Fruit fly (Drosophila melanogaster) whole organism: ENCODE measurements around the gene alpha-Man-Ic.
"Not testable (repeated sequence)": the region's sequence is repeated elsewhere in the genome, so short reads cannot be mapped to it uniquely, and the experiment has no call there.

Experiments used
- CG8478 ChIP-seq: fragments of >200 bp; optimal IDR thresholded peaks from 2 replicates; lab custom pipeline; 2018; ENCODE audit warnings: inconsistent platforms
- EcR ChIP-seq, 2 experiments: fragments of >200 bp; optimal IDR thresholded peaks; 2 replicates each; lab custom pipeline; 2017; ENCODE audit warnings: missing biosample characterization in 2 of 2, missing genetic modification characterization in 2 of 2, missing genetic modification reagents in 2 of 2
- usp ChIP-seq: fragments of >200 bp; optimal IDR thresholded peaks from 2 replicates; lab custom pipeline; 2017; ENCODE audit warnings: missing biosample characterization, missing genetic modification characterization, mixed read lengths

dm6 chr3R:29921916-29922315 is 8.3 kb downstream of the alpha-Man-Ic start, which contains the start of gene Jon99Ciii:
- not testable (repeated sequence) for TF ChIP-seq usp (GFP tag; lab: Kevin White, UChicago); EcR (GFP tag; optimal IDR thresholded peaks at IDR 0.05; lab: Kevin White, UChicago); CG8478
